Fruit fly (Drosophila melanogaster): Measurements from ENCODE around the gene Ets21C.

dm6 chr2L:594635-595384, 42.1 kb upstream of the Ets21C start, which contains the start of gene Gsc:
- no peak for TF ChIP-seq CG8478 (optimal IDR thresholded peaks at IDR 0.05)
- TF ChIP-seq CG32767 (GFP tag; IDR thresholded peaks at IDR 0.05) = no peak
- TF ChIP-seq otp (GFP tag; IDR thresholded peaks at IDR 0.05) = no peak
- no peak for TF ChIP-seq Lpt (GFP tag; optimal IDR thresholded peaks at IDR 0.05)
- TF ChIP-seq CG4360 (GFP tag; IDR thresholded peaks at IDR 0.05) = no peak
- TF ChIP-seq Atf6 (GFP tag; IDR thresholded peaks at IDR 0.05) = no peak
- no peak for TF ChIP-seq CG6175 (GFP tag; IDR thresholded peaks at IDR 0.05)
- TF ChIP-seq E2f1 (GFP tag; IDR thresholded peaks at IDR 0.05) = no peak
- TF ChIP-seq CG14860 (GFP tag; IDR thresholded peaks at IDR 0.05; ENCODE audit: partially characterized antibody) = no peak

Data from whole organism, embryonic.